Worm (Caenorhabditis elegans) whole organism, L4 larva: ENCODE measurements around the gene romo-1.
A peak's percentile ranks its signal among the peaks of the same experiment; 100 is the strongest.

Source experiments
- D1046.2 ChIP-seq: fragments of 200-800 bp; sonication (Bioruptor generic); IDR thresholded peaks from 2 replicates; pipeline ENCODE4 v1.3.6; 2022; ENCODE audit warnings: missing genetic modification characterization, missing compliant biosample characterization
- F10B5.3 ChIP-seq: sonication (generic microtip); optimal IDR thresholded peaks from 2 replicates; lab custom pipeline; 2016; ENCODE audit warnings: mild to moderate bottlenecking, missing genetic modification characterization, missing compliant biosample characterization
- F26F4.8 ChIP-seq: fragments of 200-800 bp; sonication (Bioruptor generic); conservative IDR thresholded peaks from 2 replicates; pipeline ENCODE4 v1.3.6; 2022; ENCODE audit warnings: missing genetic modification characterization, missing compliant biosample characterization
- F49E8.2 ChIP-seq: sonication (generic microtip); optimal IDR thresholded peaks from 2 replicates; lab custom pipeline; 2016; ENCODE audit warnings: missing compliant biosample characterization, mild to moderate bottlenecking, missing genetic modification characterization, borderline replicate concordance
- R02D3.7 ChIP-seq: fragments of 150-350 bp; sonication (generic microtip); optimal IDR thresholded peaks from 3 replicates; lab custom pipeline; 2014; ENCODE audit warnings: missing biosample characterization, missing genetic modification characterization
- T20F7.1 ChIP-seq: fragments of 200-800 bp; sonication (Bioruptor generic); optimal IDR thresholded peaks from 2 replicates; lab custom pipeline; 2018; ENCODE audit warnings: mild to moderate bottlenecking, missing genetic modification characterization, missing compliant biosample characterization
- Y105C5A.15 ChIP-seq: fragments of 200-800 bp; sonication (Bioruptor generic); IDR thresholded peaks from 2 replicates; pipeline ENCODE4 v1.3.6; 2022; ENCODE audit warnings: missing genetic modification characterization, missing compliant biosample characterization
- Y48G9A.11 ChIP-seq: fragments of 200-800 bp; sonication (Bioruptor generic); IDR thresholded peaks from 2 replicates; pipeline ENCODE4 v1.3.6; 2022; ENCODE audit warnings: missing genetic modification reagents, missing genetic modification characterization, missing compliant biosample characterization
- Y5F2A.4 ChIP-seq: fragments of 200-800 bp; sonication (Bioruptor generic); optimal IDR thresholded peaks from 2 replicates; lab custom pipeline; 2018; ENCODE audit warnings: mild to moderate bottlenecking, missing genetic modification characterization, missing compliant biosample characterization
- aha-1 ChIP-seq: fragments of 150-350 bp; peaks from one replicate; lab custom pipeline; 2014; ENCODE audit warnings: missing biosample characterization, missing genetic modification characterization
- attf-4 ChIP-seq: sonication (generic microtip); optimal IDR thresholded peaks from 3 replicates; lab custom pipeline; 2017; ENCODE audit warnings: missing biosample characterization, missing genetic modification characterization
- ceh-20 ChIP-seq: fragments of 200-800 bp; sonication (Bioruptor generic); IDR thresholded peaks from 2 replicates; pipeline ENCODE4 v1.3.6; 2022; ENCODE audit warnings: missing genetic modification reagents, missing genetic modification characterization, missing compliant biosample characterization
- ceh-32 ChIP-seq: sonication (generic microtip); optimal IDR thresholded peaks from 2 replicates; lab custom pipeline; 2016; ENCODE audit warnings: mild to moderate bottlenecking, missing genetic modification characterization, missing compliant biosample characterization; ENCODE audit not compliant: poor library complexity
- ces-1 ChIP-seq: fragments of 150-350 bp; sonication (generic microtip); optimal IDR thresholded peaks from 4 replicates; lab custom pipeline; 2014; ENCODE audit warnings: missing biosample characterization, missing genetic modification reagents, missing genetic modification characterization
- daf-19 ChIP-seq: fragments of 200-800 bp; sonication (Bioruptor generic); conservative IDR thresholded peaks from 2 replicates; pipeline ENCODE4 v1.3.6; 2022; ENCODE audit warnings: missing genetic modification characterization, missing compliant biosample characterization
- dmd-6 ChIP-seq: fragments of 200-800 bp; sonication (Bioruptor generic); IDR thresholded peaks from 2 replicates; pipeline ENCODE4 v1.3.6; 2022; ENCODE audit warnings: missing genetic modification reagents, missing genetic modification characterization, missing compliant biosample characterization
- dpl-1 ChIP-seq: fragments of 150-350 bp; optimal IDR thresholded peaks from 2 replicates; lab custom pipeline; 2014; ENCODE audit warnings: missing biosample characterization, missing genetic modification reagents, missing genetic modification characterization
- duxl-1 ChIP-seq: sonication (generic microtip); optimal IDR thresholded peaks from 2 replicates; lab custom pipeline; 2016; ENCODE audit warnings: mild to moderate bottlenecking, missing genetic modification characterization, moderate library complexity, missing compliant biosample characterization; ENCODE audit not compliant: poor library complexity
- egl-43 ChIP-seq: fragments of 200-800 bp; sonication (Bioruptor generic); IDR thresholded peaks from 2 replicates; pipeline ENCODE4 v1.3.6; 2022; ENCODE audit warnings: missing genetic modification reagents, missing genetic modification characterization, missing compliant biosample characterization
- hif-1 ChIP-seq, 2 experiments: sonication (generic microtip); optimal IDR thresholded peaks; 2 replicates each; lab custom pipeline; 2016 to 2017; ENCODE audit warnings: missing compliant biosample characterization in 2 of 2, missing genetic modification characterization in 2 of 2, missing genetic modification reagents in 2 of 2, missing genotype in 2 of 2, mild to moderate bottlenecking in 1 of 2
- hmg-1.1 ChIP-seq: fragments of 200-800 bp; sonication (Bioruptor generic); IDR thresholded peaks from 2 replicates; pipeline ENCODE4 v1.3.6; 2022; ENCODE audit warnings: missing genetic modification reagents, missing genetic modification characterization, missing compliant biosample characterization
- jun-1 ChIP-seq: fragments of 150-350 bp; optimal IDR thresholded peaks from 2 replicates; lab custom pipeline; 2014; ENCODE audit warnings: missing biosample characterization, missing genetic modification reagents, missing genetic modification characterization
- lim-7 ChIP-seq: fragments of 200-800 bp; sonication (Bioruptor generic); IDR thresholded peaks from 2 replicates; pipeline ENCODE4 v1.3.6; 2022; ENCODE audit warnings: missing genetic modification characterization, missing compliant biosample characterization
- lin-38 ChIP-seq: fragments of 200-800 bp; sonication (Bioruptor generic); IDR thresholded peaks from 2 replicates; pipeline ENCODE4 v1.3.6; 2022; ENCODE audit warnings: missing genetic modification reagents, missing genetic modification characterization, missing compliant biosample characterization
- lsy-2 ChIP-seq, 2 experiments: fragments of 150-350 bp in 1 of 2; sonication (generic microtip) in 1 of 2; optimal IDR thresholded peaks; 2 replicates each; lab custom pipeline; 2014 to 2017; ENCODE audit warnings: missing biosample characterization in 2 of 2, missing genetic modification characterization in 2 of 2
- madf-5 ChIP-seq, 2 experiments: fragments of 200-800 bp; sonication (Bioruptor generic); IDR thresholded peaks; 2 replicates each; pipeline ENCODE4 v1.3.6; 2022; ENCODE audit warnings: missing compliant biosample characterization in 2 of 2, missing genetic modification characterization in 2 of 2
- madf-9 ChIP-seq: fragments of 200-800 bp; sonication (Bioruptor generic); conservative IDR thresholded peaks from 2 replicates; pipeline ENCODE4 v1.3.6; 2022; ENCODE audit warnings: missing genetic modification reagents, missing genetic modification characterization, missing compliant biosample characterization
- mdl-1 ChIP-seq, 2 experiments: fragments of 150-350 bp in 1 of 2; sonication (generic microtip) in 1 of 2; optimal IDR thresholded peaks; 2 replicates each; lab custom pipeline; 2014 to 2017; ENCODE audit warnings: missing biosample characterization in 2 of 2, missing genetic modification characterization in 2 of 2
- mep-1 ChIP-seq: fragments of 150-350 bp; sonication (generic microtip); optimal IDR thresholded peaks from 3 replicates; lab custom pipeline; 2014; ENCODE audit warnings: missing biosample characterization, missing genetic modification characterization
- mes-2 ChIP-seq: sonication (generic microtip); optimal IDR thresholded peaks from 2 replicates; lab custom pipeline; 2016; ENCODE audit warnings: missing genotype, mild to moderate bottlenecking, missing genetic modification characterization, missing compliant biosample characterization; ENCODE audit not compliant: poor library complexity, severe bottlenecking
- mxl-3 ChIP-seq: fragments of 200-800 bp; sonication (Bioruptor generic); optimal IDR thresholded peaks from 2 replicates; lab custom pipeline; 2018; ENCODE audit warnings: mild to moderate bottlenecking, missing genetic modification characterization, missing compliant biosample characterization
- nhr-111 ChIP-seq: fragments of 200-800 bp; sonication (Bioruptor generic); optimal IDR thresholded peaks from 2 replicates; lab custom pipeline; 2018; ENCODE audit warnings: mild to moderate bottlenecking, missing genetic modification characterization, missing compliant biosample characterization
- nhr-41 ChIP-seq: fragments of 200-800 bp; sonication (Bioruptor generic); IDR thresholded peaks from 2 replicates; pipeline ENCODE4 v1.3.6; 2022; ENCODE audit warnings: missing genetic modification reagents, missing genetic modification characterization, missing compliant biosample characterization
- nhr-6 ChIP-seq: fragments of 150-350 bp; optimal IDR thresholded peaks from 2 replicates; lab custom pipeline; 2014; ENCODE audit warnings: missing biosample characterization, missing genetic modification characterization
- pha-4 ChIP-seq, 2 experiments: fragments of 150-350 bp in 1 of 2; fragments of 200-800 bp in 1 of 2; sonication (Bioruptor generic) in 1 of 2; IDR thresholded peaks in 1 of 2; optimal IDR thresholded peaks in 1 of 2; 2 replicates each; pipeline versions ENCODE4 v1.3.6 to Lab custom; 2014 to 2022; ENCODE audit warnings: missing genetic modification characterization in 2 of 2, missing genetic modification reagents in 2 of 2, missing biosample characterization in 1 of 2, missing compliant biosample characterization in 1 of 2
- pqm-1 ChIP-seq: sonication (generic microtip); optimal IDR thresholded peaks from 2 replicates; lab custom pipeline; 2017; ENCODE audit warnings: missing biosample characterization, missing genetic modification characterization
- rbr-2 ChIP-seq: sonication (generic microtip); optimal IDR thresholded peaks from 2 replicates; lab custom pipeline; 2016; ENCODE audit warnings: missing genotype, missing genetic modification characterization, missing compliant biosample characterization
- set-16 ChIP-seq: fragments of 200-800 bp; sonication (Bioruptor generic); IDR thresholded peaks from 2 replicates; pipeline ENCODE4 v1.3.6; 2022; ENCODE audit warnings: missing genetic modification reagents, missing genetic modification characterization, missing compliant biosample characterization
- skn-1 ChIP-seq: fragments of 150-350 bp; optimal IDR thresholded peaks from 2 replicates; lab custom pipeline; 2014; ENCODE audit warnings: missing biosample characterization, missing genetic modification characterization
- spr-1 ChIP-seq: sonication (generic microtip); optimal IDR thresholded peaks from 2 replicates; lab custom pipeline; 2016; ENCODE audit warnings: mild to moderate bottlenecking, missing genetic modification characterization, missing compliant biosample characterization
- unc-39 ChIP-seq: sonication (generic microtip); optimal IDR thresholded peaks from 2 replicates; lab custom pipeline; 2017; ENCODE audit warnings: missing biosample characterization, missing genetic modification characterization
- unc-62 ChIP-seq, 3 experiments: fragments of 150-350 bp in 1 of 3; sonication (generic microtip); optimal IDR thresholded peaks in 2 of 3; peaks in 1 of 3; 1 replicate in 1 of 3; 2 replicates in 2 of 3; lab custom pipeline; 2014 to 2017; ENCODE audit warnings: missing biosample characterization in 3 of 3, missing genetic modification characterization in 3 of 3, missing genetic modification reagents in 3 of 3, missing genotype in 1 of 3
- ztf-11 ChIP-seq: fragments of 150-350 bp; optimal IDR thresholded peaks from 2 replicates; lab custom pipeline; 2014; ENCODE audit warnings: missing biosample characterization, missing genetic modification characterization
- ztf-7 ChIP-seq: fragments of 150-350 bp; optimal IDR thresholded peaks from 2 replicates; lab custom pipeline; 2014; ENCODE audit warnings: missing biosample characterization, missing genetic modification characterization

The romo-1 gene

ce11 chrII:13283486-13283885 lies 45.8 kb upstream of the romo-1 start:
- TF ChIP-seq F49E8.2, result no peak
- TF ChIP-seq aha-1 (tag; lab: Kevin White, UChicago), result peak; percentile 87

ce11 chrII:13282566-13282965 lies 44.9 kb upstream of the romo-1 start:
- TF ChIP-seq madf-5 (GFP tag; IDR thresholded peaks at IDR 0.05; lab: Robert Waterston, UW), result 0 out of 4 replicates have a peak, but pooled peaks of 1 of the 2 experiments have one; percentile 60
- TF ChIP-seq set-16 (GFP tag; lab: Robert Waterston, UW), result peak; percentile 80
- TF ChIP-seq ztf-7 (tag; lab: Kevin White, UChicago), result no peak

- no peak for TF ChIP-seq madf-5 (GFP tag; IDR thresholded peaks at IDR 0.05; lab: Robert Waterston, UW)
- no peak for TF ChIP-seq dmd-6 (GFP tag; lab: Robert Waterston, UW)
- peak; percentile 59; the same call in 1 of the 2 replicates for TF ChIP-seq egl-43
- TF ChIP-seq lin-38 (GFP tag; lab: Robert Waterston, UW), result 0 out of 2 replicates have a peak, but pooled peaks have one; percentile 18
- TF ChIP-seq pha-4 (GFP tag; IDR thresholded peaks at IDR 0.05; lab: Robert Waterston, UW), result peak; percentile 38; the same call in 1 of the 2 replicates
- no peak for TF ChIP-seq pha-4 (tag; optimal IDR thresholded peaks at IDR 0.05; lab: Kevin White, UChicago)
- no peak for TF ChIP-seq hmg-1.1
- no peak for TF ChIP-seq Y105C5A.15 (GFP tag; lab: Robert Waterston, UW)
- no peak for TF ChIP-seq rbr-2 (tag; lab: Kevin White, UChicago)
- TF ChIP-seq F10B5.3 (tag; lab: Kevin White, UChicago), result no peak
- no peak for TF ChIP-seq nhr-41 (GFP tag; lab: Robert Waterston, UW)
- TF ChIP-seq madf-9 (GFP tag; lab: Robert Waterston, UW), result no peak
- peak; percentile 35 for TF ChIP-seq dpl-1 (GFP tag; lab: Kevin White, UChicago)
- no peak for TF ChIP-seq D1046.2 (GFP tag; lab: Robert Waterston, UW)
- TF ChIP-seq mxl-3 (GFP tag; lab: Kevin White, UChicago), result no peak
- TF ChIP-seq mdl-1 (tag; optimal IDR thresholded peaks at IDR 0.05; lab: Kevin White, UChicago), result no peak
- TF ChIP-seq unc-39 (tag; lab: Kevin White, UChicago), result no peak
- no peak for TF ChIP-seq ces-1 (GFP tag; lab: Kevin White, UChicago)
- no peak for TF ChIP-seq jun-1 (tag; lab: Kevin White, UChicago)
- peak; percentile 8 for TF ChIP-seq mep-1 (tag; lab: Kevin White, UChicago)
- no peak for TF ChIP-seq daf-19 (GFP tag; lab: Robert Waterston, UW)
- no peak for TF ChIP-seq nhr-6
- no peak for TF ChIP-seq attf-4 (tag; lab: Kevin White, UChicago)
- no peak for TF ChIP-seq ceh-20 (GFP tag; lab: Robert Waterston, UW)
- TF ChIP-seq ztf-11 (tag; lab: Kevin White, UChicago), result no peak
- no peak for TF ChIP-seq T20F7.1
- TF ChIP-seq duxl-1 (tag; lab: Kevin White, UChicago), result peak; percentile 30
- peak; percentile 94 for TF ChIP-seq set-16 (GFP tag; lab: Robert Waterston, UW)
- TF ChIP-seq spr-1 (tag; lab: Kevin White, UChicago), result no peak
- TF ChIP-seq ceh-32 (tag; lab: Kevin White, UChicago), result no peak
- no peak for TF ChIP-seq lim-7
- no peak for TF ChIP-seq skn-1 (tag; lab: Kevin White, UChicago)
- no peak for TF ChIP-seq Y48G9A.11 (GFP tag; lab: Robert Waterston, UW)
- no peak for TF ChIP-seq R02D3.7 (tag; lab: Kevin White, UChicago)
- TF ChIP-seq mes-2 (tag; lab: Kevin White, UChicago), result peak; percentile 10
- TF ChIP-seq hif-1 (tag; optimal IDR thresholded peaks at IDR 0.05; lab: Kevin White, UChicago), result peak in 1 of 2 experiments; percentile 23
- TF ChIP-seq lsy-2 (tag; optimal IDR thresholded peaks at IDR 0.05; lab: Kevin White, UChicago), result no peak
- TF ChIP-seq Y5F2A.4 (GFP tag; lab: Kevin White, UChicago), result no peak
- peak in 1 of 2 experiments; percentile 86 for TF ChIP-seq unc-62 (GFP tag; optimal IDR thresholded peaks at IDR 0.05 in 1 of 2; lab: Kevin White, UChicago)
- TF ChIP-seq unc-62 (tag; optimal IDR thresholded peaks at IDR 0.05; lab: Kevin White, UChicago), result no peak
- no peak for TF ChIP-seq nhr-111 (GFP tag; lab: Kevin White, UChicago)
- TF ChIP-seq F26F4.8, result no peak
- no peak for TF ChIP-seq pqm-1 (tag; lab: Kevin White, UChicago)
Measured at ce11 chrII:13279216-13280123, 41.8 kb upstream of the romo-1 start.
